Worm (Caenorhabditis elegans): Measurements from ENCODE around the gene ztf-13.

- no peak for TF ChIP-seq elt-3 (tag; optimal IDR thresholded peaks at IDR 0.05)
- no peak for TF ChIP-seq mep-1 (tag; optimal IDR thresholded peaks at IDR 0.05)
- TF ChIP-seq unc-39 (tag; optimal IDR thresholded peaks at IDR 0.05), result no peak
- no peak for TF ChIP-seq elt-1 (tag; optimal IDR thresholded peaks at IDR 0.05; ENCODE audit: borderline replicate concordance, insufficient read depth)
- TF ChIP-seq snpc-4 (tag; optimal IDR thresholded peaks at IDR 0.05), result no peak
- no peak for TF ChIP-seq nhr-28 (tag; optimal IDR thresholded peaks at IDR 0.05)
- no peak for TF ChIP-seq flh-1 (GFP tag; optimal IDR thresholded peaks at IDR 0.05)
- no peak for TF ChIP-seq unc-62 (GFP tag; optimal IDR thresholded peaks at IDR 0.05)
- TF ChIP-seq tbx-8 (GFP tag; optimal IDR thresholded peaks at IDR 0.05), result no peak
- no peak for TF ChIP-seq nhr-237 (tag; optimal IDR thresholded peaks at IDR 0.05)
Observed at ce11 chrX:3057656-3058055, 44.3 kb downstream of the ztf-13 start.

Measured in whole organism, mixed stage, embryonic.